Fruit fly (Drosophila melanogaster) whole organism, embryonic: Measurements from ENCODE around the gene lin-28.

Source experiments
- Atf3 ChIP-seq: fragments of 200-800 bp; sonication (Bioruptor generic); optimal IDR thresholded peaks from 3 replicates; lab custom pipeline; 2016; ENCODE audit warnings: missing biosample characterization, missing genetic modification characterization
- BEAF-32 ChIP-seq: fragments of 200-800 bp; sonication (Bioruptor generic); optimal IDR thresholded peaks from 3 replicates; lab custom pipeline; 2017; ENCODE audit warnings: missing biosample characterization, missing genetic modification characterization, mild to moderate bottlenecking, moderate library complexity, missing genetic modification reagents
- Blimp-1 ChIP-seq: fragments of 200-800 bp; sonication (Bioruptor generic); optimal IDR thresholded peaks from 3 replicates; lab custom pipeline; 2018; ENCODE audit warnings: missing biosample characterization, missing genetic modification characterization, mild to moderate bottlenecking, moderate library complexity, missing genetic modification reagents
- CG11456 ChIP-seq: fragments of 200-800 bp; sonication (Bioruptor generic); IDR thresholded peaks from 3 replicates; pipeline ENCODE4 v1.3.6; 2022; ENCODE audit warnings: missing biosample characterization, missing genetic modification characterization
- CG15601 ChIP-seq: fragments of 200-800 bp; sonication (Bioruptor generic); optimal IDR thresholded peaks from 3 replicates; lab custom pipeline; 2019; ENCODE audit warnings: missing biosample characterization, mild to moderate bottlenecking, missing genetic modification characterization, moderate library complexity
- CG15696 ChIP-seq: fragments of 200-800 bp; sonication (Bioruptor generic); optimal IDR thresholded peaks from 2 replicates; lab custom pipeline; 2019; ENCODE audit warnings: missing biosample characterization, mild to moderate bottlenecking, missing genetic modification characterization, moderate library complexity
- CG17568 ChIP-seq: fragments of 200-800 bp; sonication (Bioruptor generic); optimal IDR thresholded peaks from 2 replicates; lab custom pipeline; 2018; ENCODE audit warnings: missing biosample characterization, mild to moderate bottlenecking, missing genetic modification characterization, moderate library complexity
- CG1792 ChIP-seq: fragments of 200-800 bp; sonication (Bioruptor generic); optimal IDR thresholded peaks from 2 replicates; lab custom pipeline; 2016; ENCODE audit warnings: missing biosample characterization, missing genetic modification characterization
- CG18476 ChIP-seq: fragments of 200-800 bp; sonication (Bioruptor generic); optimal IDR thresholded peaks from 2 replicates; lab custom pipeline; 2016; ENCODE audit warnings: missing biosample characterization, mild to moderate bottlenecking, missing genetic modification characterization
- CG18599 ChIP-seq: fragments of 200-800 bp; sonication (Bioruptor generic); optimal IDR thresholded peaks from 3 replicates; lab custom pipeline; 2017; ENCODE audit warnings: missing biosample characterization, missing genetic modification characterization, mild to moderate bottlenecking, moderate library complexity, missing genetic modification reagents
- CG30431 ChIP-seq: fragments of 200-800 bp; sonication (Bioruptor generic); optimal IDR thresholded peaks from 2 replicates; lab custom pipeline; 2017; ENCODE audit warnings: missing biosample characterization, missing genetic modification characterization
- CG31365 ChIP-seq: fragments of 200-800 bp; sonication (Bioruptor generic); optimal IDR thresholded peaks from 2 replicates; lab custom pipeline; 2018; ENCODE audit warnings: missing biosample characterization, mild to moderate bottlenecking, missing genetic modification characterization
- CG34224 ChIP-seq: fragments of 200-800 bp; sonication (Bioruptor generic); IDR thresholded peaks from 3 replicates; pipeline ENCODE4 v1.3.6; 2022; ENCODE audit warnings: missing biosample characterization, missing genetic modification characterization; ENCODE audit not compliant: partially characterized antibody
- CG3847 ChIP-seq: fragments of 200-800 bp; sonication (Bioruptor generic); IDR thresholded peaks from 2 replicates; pipeline ENCODE4 v1.3.6; 2022; ENCODE audit warnings: missing biosample characterization, missing genetic modification characterization
- CG42726 ChIP-seq: fragments of 200-800 bp; sonication (Bioruptor generic); IDR thresholded peaks from 2 replicates; pipeline ENCODE4 v1.3.6; 2022; ENCODE audit warnings: missing biosample characterization, missing genetic modification characterization; ENCODE audit not compliant: partially characterized antibody
- CG4617 ChIP-seq: fragments of 200-800 bp; sonication (Bioruptor generic); optimal IDR thresholded peaks from 3 replicates; lab custom pipeline; 2016; ENCODE audit warnings: missing biosample characterization, missing genetic modification characterization, borderline replicate concordance
- CG4730 ChIP-seq: fragments of 200-800 bp; sonication (Bioruptor generic); IDR thresholded peaks from 2 replicates; pipeline ENCODE4 v1.3.6; 2022; ENCODE audit warnings: missing biosample characterization, missing genetic modification characterization
- CG6175 ChIP-seq: fragments of 200-800 bp; sonication (Bioruptor generic); IDR thresholded peaks from 3 replicates; pipeline ENCODE4 v1.3.6; 2022; ENCODE audit warnings: missing biosample characterization, missing genetic modification characterization
- CG7786 ChIP-seq: fragments of 200-800 bp; sonication (Bioruptor generic); optimal IDR thresholded peaks from 2 replicates; lab custom pipeline; 2016; ENCODE audit warnings: missing biosample characterization, missing genetic modification characterization
- Dref ChIP-seq: fragments of 200-800 bp; sonication (Bioruptor generic); IDR thresholded peaks from 2 replicates; pipeline ENCODE4 v1.3.6; 2022; ENCODE audit warnings: missing biosample characterization, missing genetic modification characterization
- E2f1 ChIP-seq: fragments of 200-800 bp; sonication (Bioruptor generic); IDR thresholded peaks from 2 replicates; pipeline ENCODE4 v1.3.6; 2022; ENCODE audit warnings: missing biosample characterization, missing genetic modification characterization
- Eip74EF ChIP-seq, 2 experiments: fragments of 200-800 bp in 1 of 2; fragments of >200 bp in 1 of 2; sonication (Bioruptor generic) in 1 of 2; optimal IDR thresholded peaks; 2 replicates each; lab custom pipeline; 2017 to 2019; ENCODE audit warnings: missing biosample characterization in 2 of 2, missing genetic modification characterization in 2 of 2, mild to moderate bottlenecking in 1 of 2, moderate library complexity in 1 of 2
- Fer3 ChIP-seq: fragments of 200-800 bp; sonication (Bioruptor generic); optimal IDR thresholded peaks from 2 replicates; lab custom pipeline; 2018; ENCODE audit warnings: missing biosample characterization, mild to moderate bottlenecking, missing genetic modification characterization, moderate library complexity
- HHEX ChIP-seq: fragments of 200-800 bp; sonication (Bioruptor generic); optimal IDR thresholded peaks from 3 replicates; lab custom pipeline; 2017; ENCODE audit warnings: missing biosample characterization, mild to moderate bottlenecking, missing genetic modification characterization, missing genetic modification reagents
- HLH3B ChIP-seq: fragments of 200-800 bp; sonication (Bioruptor generic); IDR thresholded peaks from 2 replicates; pipeline ENCODE4 v1.3.6; 2022; ENCODE audit warnings: missing biosample characterization, missing genetic modification characterization
- Hey ChIP-seq: fragments of 200-800 bp; sonication (Bioruptor generic); optimal IDR thresholded peaks from 3 replicates; lab custom pipeline; 2018; ENCODE audit warnings: missing biosample characterization, mild to moderate bottlenecking, missing genetic modification characterization
- HmgD ChIP-seq: fragments of 200-800 bp; sonication (Bioruptor generic); optimal IDR thresholded peaks from 3 replicates; lab custom pipeline; 2016; ENCODE audit warnings: missing biosample characterization, missing genetic modification characterization
- Jarid2 ChIP-seq: fragments of 200-800 bp; sonication (Bioruptor generic); optimal IDR thresholded peaks from 3 replicates; lab custom pipeline; 2017; ENCODE audit warnings: mild to moderate bottlenecking, missing biosample characterization, missing genetic modification reagents, missing genetic modification characterization
- Mad ChIP-seq: fragments of 200-800 bp; sonication (Bioruptor generic); optimal IDR thresholded peaks from 2 replicates; lab custom pipeline; 2016; ENCODE audit warnings: missing biosample characterization, missing genetic modification characterization
- Meics ChIP-seq: fragments of 200-800 bp; sonication (Bioruptor generic); optimal IDR thresholded peaks from 2 replicates; lab custom pipeline; 2017; ENCODE audit warnings: missing biosample characterization, mild to moderate bottlenecking, missing genetic modification characterization
- NFAT ChIP-seq: fragments of 200-800 bp; sonication (Bioruptor generic); IDR thresholded peaks from 2 replicates; pipeline ENCODE4 v1.3.6; 2022; ENCODE audit warnings: missing biosample characterization, missing genetic modification characterization
- Neu2 ChIP-seq: fragments of 200-800 bp; sonication (Bioruptor generic); optimal IDR thresholded peaks from 3 replicates; lab custom pipeline; 2016; ENCODE audit warnings: missing biosample characterization, missing genetic modification characterization, borderline replicate concordance
- PHDP ChIP-seq: fragments of 200-800 bp; sonication (Bioruptor generic); optimal IDR thresholded peaks from 3 replicates; lab custom pipeline; 2018; ENCODE audit warnings: missing biosample characterization, mild to moderate bottlenecking, missing genetic modification characterization, moderate library complexity
- Sry-β ChIP-seq: fragments of 200-800 bp; sonication (Bioruptor generic); optimal IDR thresholded peaks from 2 replicates; lab custom pipeline; 2018; ENCODE audit warnings: missing biosample characterization, mild to moderate bottlenecking, missing genetic modification characterization, moderate library complexity
- Usf ChIP-seq: fragments of 200-800 bp; sonication (Bioruptor generic); optimal IDR thresholded peaks from 2 replicates; lab custom pipeline; 2017; ENCODE audit warnings: missing genotype, missing biosample characterization, missing genetic modification characterization
- YL-1 ChIP-seq: fragments of 200-800 bp; sonication (Bioruptor generic); optimal IDR thresholded peaks from 3 replicates; lab custom pipeline; 2017; ENCODE audit warnings: missing biosample characterization, mild to moderate bottlenecking, missing genetic modification characterization
- bbx ChIP-seq: fragments of 200-800 bp; sonication (Bioruptor generic); IDR thresholded peaks from 2 replicates; pipeline ENCODE4 v1.3.6; 2022; ENCODE audit warnings: missing biosample characterization, missing genetic modification characterization; ENCODE audit not compliant: partially characterized antibody
- bsh ChIP-seq, 2 experiments: fragments of 200-800 bp; sonication (Bioruptor generic); optimal IDR thresholded peaks; 2 replicates each; lab custom pipeline; 2017 to 2018; ENCODE audit warnings: mild to moderate bottlenecking in 2 of 2, missing biosample characterization in 2 of 2, missing genetic modification characterization in 2 of 2, moderate library complexity in 1 of 2
- en ChIP-seq: fragments of 200-800 bp; sonication (Bioruptor generic); optimal IDR thresholded peaks from 2 replicates; lab custom pipeline; 2016; ENCODE audit warnings: missing biosample characterization, missing genetic modification characterization
- ewg ChIP-seq: fragments of 200-800 bp; sonication (Bioruptor generic); optimal IDR thresholded peaks from 3 replicates; lab custom pipeline; 2017; ENCODE audit warnings: mild to moderate bottlenecking, missing biosample characterization, missing genetic modification reagents, missing genetic modification characterization
- fru ChIP-seq: fragments of >200 bp; optimal IDR thresholded peaks from 2 replicates; lab custom pipeline; 2017
- gcm2 ChIP-seq: fragments of 200-800 bp; sonication (Bioruptor generic); optimal IDR thresholded peaks from 2 replicates; lab custom pipeline; 2016; ENCODE audit warnings: missing biosample characterization, missing genetic modification characterization
- gsb-n ChIP-seq: fragments of 200-800 bp; sonication (Bioruptor generic); optimal IDR thresholded peaks from 3 replicates; lab custom pipeline; 2018; ENCODE audit warnings: missing biosample characterization, mild to moderate bottlenecking, missing genetic modification characterization
- hth ChIP-seq: fragments of >200 bp; optimal IDR thresholded peaks from 2 replicates; lab custom pipeline; 2017; ENCODE audit warnings: inconsistent platforms
- knrl ChIP-seq: fragments of 200-800 bp; sonication (Bioruptor generic); IDR thresholded peaks from 3 replicates; pipeline ENCODE4 v1.3.6; 2022; ENCODE audit warnings: missing biosample characterization, missing genetic modification characterization; ENCODE audit not compliant: partially characterized antibody
- lmd ChIP-seq: fragments of 200-800 bp; sonication (Bioruptor generic); IDR thresholded peaks from 2 replicates; pipeline ENCODE4 v1.3.6; 2022; ENCODE audit warnings: missing biosample characterization, missing genetic modification characterization
- oc ChIP-seq: fragments of 200-800 bp; sonication (Bioruptor generic); optimal IDR thresholded peaks from 2 replicates; lab custom pipeline; 2018; ENCODE audit warnings: missing biosample characterization, mild to moderate bottlenecking, missing genetic modification characterization, moderate library complexity
- pita ChIP-seq: fragments of 200-800 bp; sonication (Bioruptor generic); optimal IDR thresholded peaks from 2 replicates; lab custom pipeline; 2017; ENCODE audit warnings: missing biosample characterization, mild to moderate bottlenecking, missing genetic modification characterization
- stc ChIP-seq: fragments of 200-800 bp; sonication (Bioruptor generic); IDR thresholded peaks from 2 replicates; pipeline ENCODE4 v1.3.6; 2022; ENCODE audit warnings: missing biosample characterization, missing genetic modification characterization
- sug ChIP-seq: fragments of 200-800 bp; optimal IDR thresholded peaks from 2 replicates; lab custom pipeline; 2019; ENCODE audit warnings: missing biosample characterization, mild to moderate bottlenecking, missing genetic modification characterization, moderate library complexity
- wek ChIP-seq: fragments of 200-800 bp; sonication (Bioruptor generic); optimal IDR thresholded peaks from 3 replicates; lab custom pipeline; 2018; ENCODE audit warnings: missing biosample characterization, mild to moderate bottlenecking, missing genetic modification characterization, moderate library complexity

lin-28 gene

DNA sequence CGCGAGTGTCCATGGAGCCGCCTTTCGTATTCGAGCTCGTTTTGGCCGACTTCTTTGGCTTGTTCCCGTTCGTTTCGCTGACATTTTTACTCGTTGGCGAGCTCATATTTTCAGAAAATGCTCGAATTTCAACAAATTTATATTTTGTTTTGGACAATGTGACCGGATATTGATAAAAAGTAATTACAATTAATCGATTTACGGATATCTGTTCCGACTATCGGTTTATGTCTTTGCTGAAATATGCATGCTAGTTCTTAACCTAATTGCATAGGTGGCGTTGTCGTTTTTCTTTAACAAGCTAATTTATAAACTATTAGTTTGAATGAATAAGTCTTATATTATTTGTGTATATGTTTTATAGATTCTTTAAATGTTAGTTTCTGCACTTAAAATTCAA is 46.4 kb upstream of the lin-28 start, which contains the start of gene Eaf6 (continued):
- TF ChIP-seq sug (tag; lab: Kevin White, UChicago) (peak; percentile 36), CG31365 (tag; lab: Kevin White, UChicago) (no peak), CG34224 (GFP tag; lab: Robert Waterston, UW) (peak; percentile 33; the same call in 1 of the 3 replicates), Mad (GFP tag; lab: Kevin White, UChicago) (no peak), hth (lab: Kevin White, UChicago) (no peak), ewg (GFP tag; lab: Kevin White, UChicago) (no peak), CG18476 (GFP tag; lab: Kevin White, UChicago) (no peak), Atf3 (GFP tag; lab: Kevin White, UChicago) (no peak), CG4617 (peak; percentile 88), wek (GFP tag; lab: Kevin White, UChicago) (no peak), Jarid2 (GFP tag; lab: Kevin White, UChicago) (no peak), en (GFP tag; lab: Kevin White, UChicago) (no peak), Sry-β (GFP tag; lab: Kevin White, UChicago) (no peak), fru (lab: Kevin White, UChicago) (no peak), NFAT (GFP tag; lab: Robert Waterston, UW) (peak; percentile 13; the same call in 1 of the 2 replicates), gsb-n (no peak), HmgD (GFP tag; lab: Kevin White, UChicago) (no peak), CG30431 (no peak), Usf (no peak), CG1792 (GFP tag; lab: Kevin White, UChicago) (no peak), Blimp-1 (GFP tag; lab: Kevin White, UChicago) (no peak), bsh (GFP tag; optimal IDR thresholded peaks at IDR 0.05; lab: Kevin White, UChicago) (no peak), Meics (no peak), CG3847 (GFP tag; lab: Robert Waterston, UW) (no peak), Dref (peak; percentile 88), oc (tag; lab: Kevin White, UChicago) (no peak), lmd (no peak), knrl (peak; percentile 54; the same call in 2 of the 3 replicates), bbx (GFP tag; lab: Robert Waterston, UW) (0 out of 2 replicates have a peak, but pooled peaks have one; percentile 20), PHDP (tag; lab: Kevin White, UChicago) (no peak), CG11456 (GFP tag; lab: Robert Waterston, UW) (no peak), Fer3 (tag; lab: Kevin White, UChicago) (no peak), CG17568 (GFP tag; lab: Kevin White, UChicago) (no peak), CG6175 (no peak), CG15696 (tag; lab: Kevin White, UChicago) (no peak), CG18599 (GFP tag; lab: Kevin White, UChicago) (no peak), CG4730 (no peak), E2f1 (no peak), Eip74EF (GFP tag; optimal IDR thresholded peaks at IDR 0.05; lab: Kevin White, UChicago) (no peak), stc (GFP tag; lab: Robert Waterston, UW) (no peak), CG42726 (GFP tag; lab: Robert Waterston, UW) (no peak), BEAF-32 (GFP tag; lab: Kevin White, UChicago) (peak; percentile 59), YL-1 (peak; percentile 61), HHEX (GFP tag; lab: Kevin White, UChicago) (no peak), pita (GFP tag; lab: Kevin White, UChicago) (peak; percentile 63), CG15601 (tag; lab: Kevin White, UChicago) (no peak), HLH3B (GFP tag; lab: Robert Waterston, UW) (no peak), Neu2 (GFP tag; lab: Kevin White, UChicago) (no peak), Hey (tag; lab: Kevin White, UChicago) (no peak), gcm2 (GFP tag; lab: Kevin White, UChicago) (no peak), CG7786 (GFP tag; lab: Kevin White, UChicago) (no peak)
